Worm (Caenorhabditis elegans) whole organism, late embryonic: Measurements from ENCODE around the gene fpn-1.2.

Source experiments
- C08G9.2 ChIP-seq: sonication (generic microtip); optimal IDR thresholded peaks from 2 replicates; lab custom pipeline; 2016; ENCODE audit warnings: mild to moderate bottlenecking, missing genetic modification characterization, moderate library complexity, missing compliant biosample characterization
- F13H6.1 ChIP-seq: sonication (generic microtip); optimal IDR thresholded peaks from 2 replicates; lab custom pipeline; 2016; ENCODE audit warnings: missing genetic modification characterization, missing compliant biosample characterization
- K09A11.1 ChIP-seq: sonication (generic microtip); optimal IDR thresholded peaks from 2 replicates; lab custom pipeline; 2017; ENCODE audit warnings: antibody characterized with exemption, mild to moderate bottlenecking, missing genetic modification characterization, missing compliant biosample characterization; ENCODE audit not compliant: insufficient read depth
- Y22D7AL.16 ChIP-seq: sonication (generic microtip); optimal IDR thresholded peaks from 2 replicates; lab custom pipeline; 2016; ENCODE audit warnings: missing genetic modification characterization, missing compliant biosample characterization
- ceh-18 ChIP-seq: sonication (generic microtip); optimal IDR thresholded peaks from 2 replicates; lab custom pipeline; 2016; ENCODE audit warnings: missing genetic modification characterization, missing compliant biosample characterization
- ceh-24 ChIP-seq: sonication (generic microtip); optimal IDR thresholded peaks from 2 replicates; lab custom pipeline; 2016; ENCODE audit warnings: mild to moderate bottlenecking, missing genetic modification characterization, missing compliant biosample characterization
- ceh-30 ChIP-seq: fragments of 150-350 bp; optimal IDR thresholded peaks from 2 replicates; lab custom pipeline; 2014; ENCODE audit warnings: missing biosample characterization, missing genetic modification characterization
- ceh-45 ChIP-seq: fragments of 200-800 bp; sonication (Bioruptor generic); IDR thresholded peaks from 2 replicates; pipeline ENCODE4 v1.3.6; 2022; ENCODE audit warnings: missing genetic modification reagents, missing genetic modification characterization, missing compliant biosample characterization
- ceh-48 ChIP-seq: sonication (generic microtip); optimal IDR thresholded peaks from 2 replicates; lab custom pipeline; 2016; ENCODE audit warnings: missing genetic modification characterization, inconsistent platforms, missing compliant biosample characterization
- ceh-6 ChIP-seq: fragments of 200-800 bp; sonication (Bioruptor generic); optimal IDR thresholded peaks from 2 replicates; lab custom pipeline; 2018; ENCODE audit warnings: mild to moderate bottlenecking, missing genetic modification characterization, missing compliant biosample characterization
- ceh-9 ChIP-seq: sonication (generic microtip); optimal IDR thresholded peaks from 2 replicates; lab custom pipeline; 2016; ENCODE audit warnings: mild to moderate bottlenecking, missing genetic modification characterization, inconsistent platforms, missing compliant biosample characterization
- dmd-4 ChIP-seq: sonication (generic microtip); optimal IDR thresholded peaks from 2 replicates; lab custom pipeline; 2016; ENCODE audit warnings: borderline replicate concordance, missing genetic modification characterization, missing compliant biosample characterization
- dve-1 ChIP-seq: sonication (generic microtip); optimal IDR thresholded peaks from 2 replicates; lab custom pipeline; 2017; ENCODE audit warnings: antibody characterized with exemption, mild to moderate bottlenecking, missing genetic modification characterization, missing compliant biosample characterization
- elt-4 ChIP-seq: sonication (generic microtip); optimal IDR thresholded peaks from 2 replicates; lab custom pipeline; 2016; ENCODE audit warnings: missing genetic modification characterization, missing compliant biosample characterization
- fkh-10 ChIP-seq: fragments of 150-350 bp; optimal IDR thresholded peaks from 2 replicates; lab custom pipeline; 2014; ENCODE audit warnings: missing biosample characterization, missing genetic modification reagents, missing genetic modification characterization
- fkh-6 ChIP-seq: sonication (generic microtip); optimal IDR thresholded peaks from 2 replicates; lab custom pipeline; 2016; ENCODE audit warnings: missing genetic modification characterization, missing compliant biosample characterization
- hlh-13 ChIP-seq: fragments of 200-800 bp; sonication (Bioruptor generic); optimal IDR thresholded peaks from 2 replicates; lab custom pipeline; 2018; ENCODE audit warnings: mild to moderate bottlenecking, missing genetic modification characterization, missing compliant biosample characterization
- hlh-6 ChIP-seq: sonication (generic microtip); optimal IDR thresholded peaks from 2 replicates; lab custom pipeline; 2016; ENCODE audit warnings: missing genotype, missing genetic modification characterization, missing compliant biosample characterization
- lim-6 ChIP-seq: sonication (generic microtip); optimal IDR thresholded peaks from 2 replicates; lab custom pipeline; 2016; ENCODE audit warnings: missing genetic modification characterization, missing compliant biosample characterization
- lin-11 ChIP-seq: fragments of 200-800 bp; sonication (Bioruptor generic); optimal IDR thresholded peaks from 2 replicates; lab custom pipeline; 2018; ENCODE audit warnings: mild to moderate bottlenecking, missing genetic modification characterization, missing compliant biosample characterization
- mec-3 ChIP-seq: sonication (generic microtip); optimal IDR thresholded peaks from 2 replicates; lab custom pipeline; 2016; ENCODE audit warnings: borderline replicate concordance, missing genetic modification characterization, missing compliant biosample characterization
- nhr-11 ChIP-seq: fragments of 150-350 bp; optimal IDR thresholded peaks from 2 replicates; lab custom pipeline; 2014; ENCODE audit warnings: missing biosample characterization, missing genetic modification characterization
- odd-2 ChIP-seq: sonication (generic microtip); optimal IDR thresholded peaks from 2 replicates; lab custom pipeline; 2017; ENCODE audit warnings: antibody characterized with exemption, mild to moderate bottlenecking, missing genetic modification characterization, missing compliant biosample characterization
- pat-9 ChIP-seq: fragments of 200-800 bp; sonication (Bioruptor generic); optimal IDR thresholded peaks from 2 replicates; lab custom pipeline; 2018; ENCODE audit warnings: mild to moderate bottlenecking, missing genetic modification characterization, moderate library complexity, missing compliant biosample characterization
- ref-2 ChIP-seq: sonication (generic microtip); optimal IDR thresholded peaks from 2 replicates; lab custom pipeline; 2016; ENCODE audit warnings: missing genetic modification characterization, missing compliant biosample characterization
- rnt-1 ChIP-seq: sonication (generic microtip); optimal IDR thresholded peaks from 2 replicates; lab custom pipeline; 2016; ENCODE audit warnings: missing genetic modification characterization, missing compliant biosample characterization
- sox-4 ChIP-seq: sonication (generic microtip); optimal IDR thresholded peaks from 2 replicates; lab custom pipeline; 2017; ENCODE audit warnings: mild to moderate bottlenecking, missing genetic modification characterization, inconsistent platforms, missing compliant biosample characterization
- tbx-7 ChIP-seq: sonication (generic microtip); optimal IDR thresholded peaks from 2 replicates; lab custom pipeline; 2016; ENCODE audit warnings: missing genotype, missing genetic modification characterization, missing compliant biosample characterization
- unc-3 ChIP-seq, 2 experiments: fragments of 200-800 bp in 1 of 2; sonication (Bioruptor generic) in 1 of 2; sonication (generic microtip) in 1 of 2; conservative IDR thresholded peaks in 1 of 2; optimal IDR thresholded peaks in 1 of 2; 2 replicates each; pipeline versions ENCODE4 v1.3.6 to Lab custom; 2016 to 2022; ENCODE audit warnings: missing compliant biosample characterization in 2 of 2, missing genetic modification characterization in 2 of 2, missing genetic modification reagents in 1 of 2
- unc-42 ChIP-seq: sonication (generic microtip); optimal IDR thresholded peaks from 2 replicates; lab custom pipeline; 2016; ENCODE audit warnings: missing genotype, missing genetic modification characterization, missing compliant biosample characterization
- unc-86 ChIP-seq: sonication (generic microtip); optimal IDR thresholded peaks from 2 replicates; lab custom pipeline; 2016; ENCODE audit warnings: missing genetic modification characterization, missing compliant biosample characterization

fpn-1.2 gene

ce11 chrV:1494469-1494868, 30.0 kb upstream of the fpn-1.2 start, which contains the start of gene spig-7:
spig-7 (plus strand) TSS chrV:1494769.
- TF ChIP-seq ref-2 (no peak), nhr-11 (tag; lab: Kevin White, UChicago) (no peak), hlh-13 (GFP tag; lab: Kevin White, UChicago) (no peak), pat-9 (tag; lab: Kevin White, UChicago) (no peak), ceh-30 (no peak), lim-6 (tag; lab: Kevin White, UChicago) (no peak), ceh-6 (GFP tag; lab: Kevin White, UChicago) (no peak), dmd-4 (tag; lab: Kevin White, UChicago) (no peak), rnt-1 (no peak), mec-3 (tag; lab: Kevin White, UChicago) (no peak), unc-86 (no peak), ceh-9 (tag; lab: Kevin White, UChicago) (no peak), ceh-24 (tag; lab: Kevin White, UChicago) (no peak), sox-4 (tag; lab: Kevin White, UChicago) (no peak), F13H6.1 (tag; lab: Kevin White, UChicago) (no peak)

ce11 chrV:1491510-1491909, 27.0 kb upstream of the fpn-1.2 start, which contains the start of gene C38C3.6:
C38C3.6 (minus strand) TSS chrV:1491610.
- no peak for TF ChIP-seq unc-86
- no peak for TF ChIP-seq elt-4 (tag; lab: Kevin White, UChicago)
- no peak for TF ChIP-seq odd-2 (tag; lab: Kevin White, UChicago)
- TF ChIP-seq Y22D7AL.16 (tag; lab: Kevin White, UChicago) = no peak
- TF ChIP-seq ceh-9 (tag; lab: Kevin White, UChicago) = no peak
- TF ChIP-seq C08G9.2 (tag; lab: Kevin White, UChicago) = no peak
- TF ChIP-seq ceh-18 (tag; lab: Kevin White, UChicago) = no peak
- TF ChIP-seq fkh-6 (tag; lab: Kevin White, UChicago) = no peak

ce11 chrV:1490874-1491273, 26.4 kb upstream of the fpn-1.2 start:
- peak; percentile 70 for TF ChIP-seq dve-1 (tag; lab: Kevin White, UChicago)

- TF ChIP-seq ceh-18 (tag; lab: Kevin White, UChicago) = no peak
- no peak for TF ChIP-seq ceh-45 (GFP tag; lab: Robert Waterston, UW)
- TF ChIP-seq nhr-11 (tag; lab: Kevin White, UChicago) = no peak
- no peak for TF ChIP-seq ceh-48 (tag; lab: Kevin White, UChicago)
- no peak for TF ChIP-seq lin-11 (tag; lab: Kevin White, UChicago)
- TF ChIP-seq, all 69 proteins: peak for 0
These were observed 24.1 kb upstream of the fpn-1.2 start for ce11 chrV:1488642-1489041.

ce11 chrV:1487262-1487661, 22.8 kb upstream of the fpn-1.2 start:
- TF ChIP-seq unc-42 (tag; lab: Kevin White, UChicago) = no peak
- TF ChIP-seq fkh-10 (GFP tag; lab: Kevin White, UChicago) = no peak
- TF ChIP-seq hlh-6 (tag; lab: Kevin White, UChicago) = no peak
- no peak for TF ChIP-seq unc-3 (GFP tag; conservative IDR thresholded peaks at IDR 0.05; lab: Robert Waterston, UW)
- TF ChIP-seq unc-3 (tag; optimal IDR thresholded peaks at IDR 0.05; lab: Kevin White, UChicago) = no peak
- TF ChIP-seq K09A11.1 (tag; lab: Kevin White, UChicago) = no peak

- TF ChIP-seq unc-42 (tag; lab: Kevin White, UChicago) = peak; percentile 67
- no peak for TF ChIP-seq tbx-7 (tag; lab: Kevin White, UChicago)
- TF ChIP-seq, all 69 proteins: peak for 1
These were observed 21.5 kb upstream of the fpn-1.2 start for ce11 chrV:1486031-1486430.
